In the genomic region with DNA sequence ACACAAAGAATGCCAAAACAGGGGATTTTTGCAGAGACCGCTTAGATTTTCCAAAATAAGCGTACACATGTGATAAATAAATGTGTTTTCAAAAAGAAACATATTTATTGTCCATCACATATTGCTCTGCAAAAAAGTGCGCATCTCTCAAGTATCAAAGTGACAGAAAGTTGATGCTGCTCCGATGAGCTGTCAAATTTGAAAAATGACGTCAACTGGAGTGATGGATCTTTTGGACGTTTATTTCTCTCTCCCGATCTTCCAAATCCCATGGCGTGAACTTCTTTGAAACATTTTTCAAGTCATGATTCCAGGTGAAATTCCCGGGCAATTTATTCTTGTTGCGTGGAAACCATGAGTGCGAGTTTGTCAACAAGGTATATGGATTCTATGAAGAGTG, we compare ENCODE assay signal across 7 worm cellular contexts.
TF ChIP-seq lines count a peak whose summit lies in the region.

No protein-coding gene starts in this region.

TF ChIP-seq in whole organism, L1 larva, 84 proteins besides CTCF, POLR2A, EP300 and RAD21:
- TF ChIP-seq nhr-71 (tag; optimal IDR thresholded peaks at IDR 0.05; lab: Kevin White, UChicago) = peak; percentile 31
- peak; percentile 75 for TF ChIP-seq lin-14 (GFP tag; optimal IDR thresholded peaks at IDR 0.05; lab: Kevin White, UChicago)
- no peak for TF ChIP-seq dsc-1 (tag; optimal IDR thresholded peaks at IDR 0.05; lab: Kevin White, UChicago)

TF ChIP-seq in whole organism, L2 larva, 48 proteins besides CTCF, POLR2A, EP300 and RAD21:
- TF ChIP-seq lsy-2 (tag; optimal IDR thresholded peaks at IDR 0.05; lab: Kevin White, UChicago) = peak in 1 of 2 experiments; percentile 15
- peak; percentile 56 for TF ChIP-seq unc-62 (GFP tag; optimal IDR thresholded peaks at IDR 0.05; lab: Kevin White, UChicago)
- TF ChIP-seq elt-1 (tag; optimal IDR thresholded peaks at IDR 0.05; lab: Kevin White, UChicago) = no peak
- no peak for TF ChIP-seq snpc-4 (tag; optimal IDR thresholded peaks at IDR 0.05; lab: Kevin White, UChicago)
- TF ChIP-seq Y55F3AM.14 (GFP tag; optimal IDR thresholded peaks at IDR 0.05; lab: Kevin White, UChicago) = peak; percentile 94
- TF ChIP-seq sem-4 (tag; optimal IDR thresholded peaks at IDR 0.05; lab: Kevin White, UChicago) = no peak

TF ChIP-seq in whole organism, L3 larva, 47 proteins besides CTCF, POLR2A, EP300 and RAD21:
- TF ChIP-seq lin-39 (tag; optimal IDR thresholded peaks at IDR 0.05; lab: Kevin White, UChicago) (peak; percentile 1), skn-1 (tag; optimal IDR thresholded peaks at IDR 0.05; lab: Kevin White, UChicago) (no peak), unc-62 (GFP tag; optimal IDR thresholded peaks at IDR 0.05; lab: Kevin White, UChicago) (peak; percentile 78)

TF ChIP-seq in whole organism, L4 larva, 104 proteins besides CTCF, POLR2A, EP300 and RAD21:
- TF ChIP-seq ceh-20 (GFP tag; IDR thresholded peaks at IDR 0.05; lab: Robert Waterston, UW) = peak; percentile 64; the same call in 1 of the 2 replicates
- no peak for TF ChIP-seq ZK546.5 (tag; optimal IDR thresholded peaks at IDR 0.05; lab: Kevin White, UChicago)
- peak in 1 of 2 experiments; percentile 99 for TF ChIP-seq unc-62 (GFP tag; optimal IDR thresholded peaks at IDR 0.05 in 1 of 2; lab: Kevin White, UChicago)
- no peak for TF ChIP-seq unc-62 (tag; optimal IDR thresholded peaks at IDR 0.05; lab: Kevin White, UChicago)

TF ChIP-seq in whole organism, late embryonic, 69 proteins besides CTCF, POLR2A, EP300 and RAD21:
- TF ChIP-seq hlh-13 (GFP tag; optimal IDR thresholded peaks at IDR 0.05; lab: Kevin White, UChicago) (no peak), ceh-14 (tag; optimal IDR thresholded peaks at IDR 0.05; lab: Kevin White, UChicago) (no peak), ceh-19 (GFP tag; optimal IDR thresholded peaks at IDR 0.05; lab: Kevin White, UChicago) (no peak), unc-55 (GFP tag; optimal IDR thresholded peaks at IDR 0.05; lab: Kevin White, UChicago) (peak; percentile 94), hlh-15 (tag; optimal IDR thresholded peaks at IDR 0.05; lab: Kevin White, UChicago) (no peak), fkh-10 (GFP tag; optimal IDR thresholded peaks at IDR 0.05; lab: Kevin White, UChicago) (no peak)

TF ChIP-seq in whole organism, mixed stage, embryonic, 35 proteins besides CTCF, POLR2A, EP300 and RAD21:
- TF ChIP-seq unc-62 (GFP tag; optimal IDR thresholded peaks at IDR 0.05; lab: Kevin White, UChicago) (peak; percentile 88), cnd-1 (tag; optimal IDR thresholded peaks at IDR 0.05; lab: Kevin White, UChicago) (no peak)

TF ChIP-seq in whole organism, young adult, 124 proteins besides CTCF, POLR2A, EP300 and RAD21:
- TF ChIP-seq ets-4 (GFP tag; optimal IDR thresholded peaks at IDR 0.05; lab: Kevin White, UChicago) (no peak), K12H6.12 (tag; optimal IDR thresholded peaks at IDR 0.05; lab: Kevin White, UChicago) (peak; percentile 10)
TF ChIP-seq in whole organism, young adult: peak in this region for 1.
